Worm (Caenorhabditis elegans): ENCODE data around the gene F25A2.1.

F25A2.1 gene

DNA sequence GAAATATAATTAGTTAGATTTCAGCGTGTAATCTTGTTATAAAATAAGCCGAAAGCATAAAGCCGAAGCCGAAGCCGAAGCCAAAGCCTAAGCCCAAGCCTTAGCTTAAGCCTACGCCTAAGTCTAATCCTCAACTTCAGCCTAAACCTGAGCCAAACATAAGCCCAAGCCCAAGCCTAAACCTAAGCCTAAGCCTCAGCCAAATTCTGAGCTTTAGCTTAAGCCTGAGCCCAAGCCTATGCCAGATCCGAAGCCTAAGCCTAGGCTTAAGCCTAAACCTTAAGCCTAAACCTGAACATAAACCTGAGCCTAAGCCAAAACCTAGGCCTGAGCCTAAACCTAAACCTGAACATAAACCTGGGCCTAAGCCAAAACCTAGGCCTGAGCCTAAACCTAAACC lies 18.7 kb upstream of the F25A2.1 start:
- TF ChIP-seq dmd-8 (GFP tag; IDR thresholded peaks at IDR 0.05) = 0 out of 2 replicates have a peak, but pooled peaks have one; percentile 21
- TF ChIP-seq lin-13 (GFP tag; optimal IDR thresholded peaks at IDR 0.05) = no peak
- TF ChIP-seq dpl-1 (GFP tag; optimal IDR thresholded peaks at IDR 0.05) = no peak
- TF ChIP-seq ztf-11 (tag; optimal IDR thresholded peaks at IDR 0.05) = no peak

ce11 chrV:1164196-1164691 lies 15.1 kb upstream of the F25A2.1 start, which contains the start of gene T21H3.5:
Gene T21H3.5 (minus strand): TSS chrV:1164293.
- TF ChIP-seq hlh-11 (tag; optimal IDR thresholded peaks at IDR 0.05) (peak; percentile 18), mxl-3 (GFP tag; optimal IDR thresholded peaks at IDR 0.05) (peak; percentile 66), T20F7.1 (GFP tag; optimal IDR thresholded peaks at IDR 0.05) (no peak), set-16 (GFP tag; IDR thresholded peaks at IDR 0.05) (peak; percentile 32; the same call in 1 of the 2 replicates), saeg-2 (GFP tag; IDR thresholded peaks at IDR 0.05) (no peak), ces-1 (GFP tag; optimal IDR thresholded peaks at IDR 0.05) (no peak), daf-8 (GFP tag; IDR thresholded peaks at IDR 0.05) (no peak), unc-62 (GFP tag; optimal IDR thresholded peaks at IDR 0.05 in 1 of 2) (peak in 1 of 2 experiments; percentile 91), unc-62 (tag; optimal IDR thresholded peaks at IDR 0.05) (no peak)

- TF ChIP-seq madf-9 (GFP tag; conservative IDR thresholded peaks at IDR 0.05) (no peak), F44E2.7 (GFP tag; IDR thresholded peaks at IDR 0.05) (0 out of 2 replicates have a peak, but pooled peaks have one; percentile 7), gei-8 (GFP tag; optimal IDR thresholded peaks at IDR 0.05) (no peak), nhr-76 (tag; optimal IDR thresholded peaks at IDR 0.05) (no peak), aha-1 (tag) (peak; percentile 58), nhr-48 (tag; optimal IDR thresholded peaks at IDR 0.05) (no peak), egl-43 (GFP tag; IDR thresholded peaks at IDR 0.05) (0 out of 2 replicates have a peak, but pooled peaks have one; percentile 10)
Measured at ce11 chrV:1165090-1165761, 14.2 kb upstream of the F25A2.1 start, which contains the start of gene ptr-16. Gene ptr-16 (plus strand): TSS chrV:1165711.

ce11 chrV:1170591-1170990 lies 8.8 kb upstream of the F25A2.1 start:
- TF ChIP-seq nhr-41 (GFP tag; IDR thresholded peaks at IDR 0.05) (no peak), ceh-82 (tag; optimal IDR thresholded peaks at IDR 0.05) (no peak), hmg-1.1 (GFP tag; IDR thresholded peaks at IDR 0.05) (no peak), zip-2 (tag; optimal IDR thresholded peaks at IDR 0.05) (no peak), daf-8 (GFP tag; IDR thresholded peaks at IDR 0.05) (no peak), mdl-1 (tag; optimal IDR thresholded peaks at IDR 0.05) (no peak), mes-2 (tag; optimal IDR thresholded peaks at IDR 0.05; ENCODE audit: poor library complexity, severe bottlenecking) (no peak), lin-13 (GFP tag; optimal IDR thresholded peaks at IDR 0.05) (no peak), nhr-28 (tag; optimal IDR thresholded peaks at IDR 0.05) (no peak), Y105C5A.15 (GFP tag; IDR thresholded peaks at IDR 0.05) (no peak)

ce11 chrV:1176277-1176839 lies 3.0 kb upstream of the F25A2.1 start, which contains the start of gene T21H3.1:
Gene T21H3.1 (plus strand): TSS chrV:1176724.
- TF ChIP-seq lin-1 (GFP tag; IDR thresholded peaks at IDR 0.05) (peak; percentile 63; the same call in 1 of the 2 replicates), nhr-77 (tag; optimal IDR thresholded peaks at IDR 0.05) (peak; percentile 82), spr-3 (GFP tag; optimal IDR thresholded peaks at IDR 0.05) (no peak), daf-19 (GFP tag; conservative IDR thresholded peaks at IDR 0.05) (no peak), Y75B8A.6 (GFP tag; IDR thresholded peaks at IDR 0.05) (no peak), gei-8 (GFP tag; optimal IDR thresholded peaks at IDR 0.05) (no peak), aha-1 (tag) (peak; percentile 6), mes-2 (tag; optimal IDR thresholded peaks at IDR 0.05; ENCODE audit: poor library complexity, severe bottlenecking) (no peak), spr-1 (tag; optimal IDR thresholded peaks at IDR 0.05) (no peak), snpc-1.2 (GFP tag; IDR thresholded peaks at IDR 0.05) (no peak), unc-62 (GFP tag; optimal IDR thresholded peaks at IDR 0.05 in 1 of 2) (no peak), unc-62 (tag; optimal IDR thresholded peaks at IDR 0.05) (no peak), F37D6.2 (tag; optimal IDR thresholded peaks at IDR 0.05) (no peak), mxl-2 (GFP tag; conservative IDR thresholded peaks at IDR 0.05) (no peak), duxl-1 (tag; optimal IDR thresholded peaks at IDR 0.05; ENCODE audit: poor library complexity) (no peak), nhr-76 (tag; optimal IDR thresholded peaks at IDR 0.05) (no peak), pha-4 (GFP tag; IDR thresholded peaks at IDR 0.05) (no peak), pha-4 (tag; optimal IDR thresholded peaks at IDR 0.05) (no peak), zip-11 (GFP tag; IDR thresholded peaks at IDR 0.05) (no peak), ZK337.2 (GFP tag; IDR thresholded peaks at IDR 0.05) (no peak), lin-39 (tag; optimal IDR thresholded peaks at IDR 0.05) (no peak)

Data from whole organism, L4 larva.